Fruit fly (Drosophila melanogaster): ENCODE data around the gene Targ1.

DNA sequence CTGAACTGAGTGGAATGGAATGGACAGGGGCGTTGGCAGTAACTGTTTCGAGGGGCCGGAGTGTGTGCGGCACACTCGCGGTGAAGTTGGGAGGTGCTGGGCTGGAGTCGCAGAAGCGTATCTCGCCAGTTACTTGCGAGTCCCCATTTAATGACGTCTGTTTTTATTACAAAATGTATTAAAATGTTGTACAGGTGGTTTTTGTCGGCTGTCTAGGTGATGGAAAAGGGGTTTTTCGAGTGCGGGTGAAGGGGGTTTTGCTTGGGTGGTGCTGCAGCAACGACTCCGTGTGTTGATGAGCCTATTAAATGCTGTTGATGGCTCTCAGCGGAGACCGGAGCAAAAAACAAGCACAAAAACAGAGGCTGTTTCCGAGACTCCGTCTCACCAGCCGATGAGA is 48.7 kb upstream of the Targ1 start:
- peak; percentile 36 for TF ChIP-seq CG6276 (GFP tag; optimal IDR thresholded peaks at IDR 0.05)
- peak; percentile 82 for TF ChIP-seq CG6163 (GFP tag; IDR thresholded peaks at IDR 0.05)
- 0 out of 3 replicates have a peak, but pooled peaks have one; percentile 50 for TF ChIP-seq eg (GFP tag; IDR thresholded peaks at IDR 0.05)

Measured in whole organism, prepupa.